Fruit fly (Drosophila melanogaster): ENCODE results near the gene Vps16B.

The Vps16B gene

DNA sequence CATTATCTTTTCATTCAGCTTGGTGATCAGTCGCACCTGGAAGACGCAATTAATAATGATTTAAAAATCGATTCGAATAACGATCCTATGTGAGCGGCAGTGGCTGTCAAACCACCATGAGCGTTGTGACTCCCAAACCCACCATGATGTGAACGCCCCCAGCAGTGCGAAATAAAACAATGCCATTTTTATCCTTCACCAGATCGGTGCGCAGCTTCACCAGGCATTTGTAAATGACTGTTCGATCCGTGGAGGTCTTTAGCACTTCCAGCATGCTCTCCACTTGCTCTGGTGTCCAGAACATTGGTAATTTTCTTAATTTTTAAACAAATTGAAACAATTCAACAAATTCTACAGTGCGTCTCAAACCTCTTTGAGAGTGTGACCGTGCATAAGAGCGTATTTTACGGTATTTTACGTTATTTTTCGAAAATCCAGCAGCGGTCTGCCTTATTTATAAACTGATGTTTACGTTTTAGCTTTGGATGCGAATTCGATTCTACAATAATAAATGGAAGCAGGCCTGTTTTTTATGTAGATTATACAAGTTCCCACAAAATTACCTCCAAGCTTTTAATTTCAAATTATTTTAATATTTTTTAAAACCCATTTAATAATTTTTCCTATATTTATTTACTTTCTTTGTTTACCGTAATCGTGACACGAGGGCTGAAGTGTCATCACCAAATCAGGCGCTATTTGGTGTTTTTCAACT is 17.1 kb downstream of the Vps16B start, which contains the start of the genes Rnb and Drice:
Gene Rnb (minus strand): TSS at position 389 of the 715 bp plus-strand sequence.
Gene Drice (plus strand): TSS at position 693 of the 715 bp plus-strand sequence.
- TF ChIP-seq ham (GFP tag; IDR thresholded peaks at IDR 0.05) (no peak), vnd (GFP tag; IDR thresholded peaks at IDR 0.05; ENCODE audit: partially characterized antibody) (peak; percentile 63), HLHmδ (GFP tag; optimal IDR thresholded peaks at IDR 0.05) (no peak), crc (GFP tag; optimal IDR thresholded peaks at IDR 0.05) (no peak), Asciz (GFP tag; optimal IDR thresholded peaks at IDR 0.05) (no peak), Vsx1 (GFP tag; optimal IDR thresholded peaks at IDR 0.05) (no peak), Dip3 (GFP tag; optimal IDR thresholded peaks at IDR 0.05) (no peak), E2f1 (GFP tag; IDR thresholded peaks at IDR 0.05) (peak; percentile 53), HLH3B (GFP tag; IDR thresholded peaks at IDR 0.05) (no peak), CG18476 (GFP tag; optimal IDR thresholded peaks at IDR 0.05) (no peak), D (optimal IDR thresholded peaks at IDR 0.05) (no peak), D (GFP tag; optimal IDR thresholded peaks at IDR 0.05) (no peak), CG6765 (GFP tag; optimal IDR thresholded peaks at IDR 0.05) (no peak), phol (tag; optimal IDR thresholded peaks at IDR 0.05) (peak; percentile 51), Hr3 (GFP tag; optimal IDR thresholded peaks at IDR 0.05) (peak; percentile 41), Sry-δ (GFP tag; optimal IDR thresholded peaks at IDR 0.05) (peak; percentile 65), CG11085 (GFP tag; IDR thresholded peaks at IDR 0.05) (no peak), CG6654 (GFP tag; optimal IDR thresholded peaks at IDR 0.05) (peak; percentile 99), CG11560 (tag; IDR thresholded peaks at IDR 0.05) (no peak), Sry-β (GFP tag; optimal IDR thresholded peaks at IDR 0.05) (peak; percentile 44), CG15696 (tag; optimal IDR thresholded peaks at IDR 0.05) (peak; percentile 84), CkIIα-i1 (GFP tag; IDR thresholded peaks at IDR 0.05) (no peak), hth (optimal IDR thresholded peaks at IDR 0.05) (no peak), CG6791 (GFP tag; IDR thresholded peaks at IDR 0.05; ENCODE audit: partially characterized antibody) (peak; percentile 60), Dad (GFP tag; optimal IDR thresholded peaks at IDR 0.05) (no peak), Hand (GFP tag; optimal IDR thresholded peaks at IDR 0.05) (no peak), CG9797 (GFP tag; optimal IDR thresholded peaks at IDR 0.05) (peak; percentile 66), CG5245 (GFP tag; optimal IDR thresholded peaks at IDR 0.05) (peak; percentile 6), CG2889 (GFP tag; IDR thresholded peaks at IDR 0.05) (no peak), hkb (optimal IDR thresholded peaks at IDR 0.05) (peak; percentile 62), hkb (GFP tag; IDR thresholded peaks at IDR 0.05) (peak; percentile 61), gt (GFP tag; IDR thresholded peaks at IDR 0.05) (no peak), repo (GFP tag; optimal IDR thresholded peaks at IDR 0.05) (no peak), Fer2 (tag; optimal IDR thresholded peaks at IDR 0.05) (peak; percentile 12), Myb (GFP tag; optimal IDR thresholded peaks at IDR 0.05) (peak; percentile 66), H2.0 (GFP tag; IDR thresholded peaks at IDR 0.05) (peak; percentile 38; the same call in 1 of the 2 replicates), Lhr (GFP tag; optimal IDR thresholded peaks at IDR 0.05) (peak; percentile 60), Oli (tag; optimal IDR thresholded peaks at IDR 0.05) (no peak), CG31224 (GFP tag; IDR thresholded peaks at IDR 0.05) (peak; percentile 43; the same call in 1 of the 2 replicates), CG7745 (tag; optimal IDR thresholded peaks at IDR 0.05) (no peak), CG34422 (GFP tag; IDR thresholded peaks at IDR 0.05) (no peak), onecut (GFP tag; IDR thresholded peaks at IDR 0.05) (no peak), CG3995 (GFP tag; optimal IDR thresholded peaks at IDR 0.05) (no peak), Bteb2 (GFP tag; optimal IDR thresholded peaks at IDR 0.05) (no peak), CG6683 (GFP tag; optimal IDR thresholded peaks at IDR 0.05) (peak; percentile 29), chn (GFP tag; optimal IDR thresholded peaks at IDR 0.05) (no peak), CG5953 (GFP tag; IDR thresholded peaks at IDR 0.05) (0 out of 2 replicates have a peak, but pooled peaks have one; percentile 6), CHES-1-like (GFP tag; optimal IDR thresholded peaks at IDR 0.05) (no peak), CG4820 (GFP tag; optimal IDR thresholded peaks at IDR 0.05) (peak; percentile 16), gsb-n (tag; optimal IDR thresholded peaks at IDR 0.05) (no peak), Rfx (GFP tag; IDR thresholded peaks at IDR 0.05) (peak; percentile 62)

Measured in whole organism, embryonic.